Fruit fly (Drosophila melanogaster) whole organism, embryonic: Measurements from ENCODE around the gene CG31343.
A peak's percentile ranks its signal among the peaks of the same experiment; 100 is the strongest.

ENCODE experiments used
- ATbp ChIP-seq: fragments of 200-800 bp; sonication (Bioruptor generic); optimal IDR thresholded peaks from 2 replicates; lab custom pipeline; 2017; ENCODE audit warnings: missing biosample characterization, mild to moderate bottlenecking, missing genetic modification characterization, missing genetic modification reagents
- Asciz ChIP-seq: fragments of 200-800 bp; sonication (Bioruptor generic); optimal IDR thresholded peaks from 2 replicates; lab custom pipeline; 2017; ENCODE audit warnings: missing biosample characterization, mild to moderate bottlenecking, missing genetic modification characterization, missing genetic modification reagents
- CG10209 ChIP-seq: fragments of 200-800 bp; sonication (Bioruptor generic); optimal IDR thresholded peaks from 3 replicates; lab custom pipeline; 2017; ENCODE audit warnings: missing biosample characterization, mild to moderate bottlenecking, missing genetic modification characterization, missing genetic modification reagents
- CG11093 ChIP-seq: fragments of 200-800 bp; sonication (Bioruptor generic); IDR thresholded peaks from 3 replicates; pipeline ENCODE4 v1.3.6; 2022; ENCODE audit warnings: missing biosample characterization, missing genetic modification characterization
- CG11247 ChIP-seq: fragments of 200-800 bp; sonication (Bioruptor generic); IDR thresholded peaks from 2 replicates; pipeline ENCODE4 v1.3.6; 2022; ENCODE audit warnings: missing biosample characterization, missing genetic modification characterization
- CG12659 ChIP-seq: fragments of 200-800 bp; sonication (Bioruptor generic); optimal IDR thresholded peaks from 3 replicates; lab custom pipeline; 2017; ENCODE audit warnings: mild to moderate bottlenecking, missing biosample characterization, missing genetic modification reagents, missing genetic modification characterization
- CG13287 ChIP-seq: fragments of 200-800 bp; sonication (Bioruptor generic); IDR thresholded peaks from 2 replicates; pipeline ENCODE4 v1.3.6; 2022; ENCODE audit warnings: missing biosample characterization, missing genetic modification characterization; ENCODE audit not compliant: partially characterized antibody
- CG1602 ChIP-seq: fragments of 200-800 bp; sonication (Bioruptor generic); optimal IDR thresholded peaks from 3 replicates; lab custom pipeline; 2016; ENCODE audit warnings: missing biosample characterization, missing genetic modification characterization
- CG1603 ChIP-seq: fragments of 200-800 bp; sonication (Bioruptor generic); optimal IDR thresholded peaks from 2 replicates; lab custom pipeline; 2019; ENCODE audit warnings: missing biosample characterization, mild to moderate bottlenecking, missing genetic modification characterization, moderate library complexity
- CG1647 ChIP-seq: fragments of 200-800 bp; sonication (Bioruptor generic); optimal IDR thresholded peaks from 3 replicates; lab custom pipeline; 2016; ENCODE audit warnings: missing biosample characterization, missing genetic modification characterization
- CG16779 ChIP-seq: fragments of 200-800 bp; sonication (Bioruptor generic); IDR thresholded peaks from 2 replicates; pipeline ENCODE4 v1.3.6; 2022; ENCODE audit warnings: missing biosample characterization, missing genetic modification characterization
- CG2116 ChIP-seq: fragments of 200-800 bp; sonication (Bioruptor generic); optimal IDR thresholded peaks from 3 replicates; lab custom pipeline; 2018; ENCODE audit warnings: missing biosample characterization, mild to moderate bottlenecking, missing genetic modification characterization
- CG34224 ChIP-seq: fragments of 200-800 bp; sonication (Bioruptor generic); IDR thresholded peaks from 3 replicates; pipeline ENCODE4 v1.3.6; 2022; ENCODE audit warnings: missing biosample characterization, missing genetic modification characterization; ENCODE audit not compliant: partially characterized antibody
- CG3995 ChIP-seq: fragments of 200-800 bp; sonication (Bioruptor generic); optimal IDR thresholded peaks from 3 replicates; lab custom pipeline; 2016; ENCODE audit warnings: missing biosample characterization, missing genetic modification characterization
- CG5180 ChIP-seq: fragments of 200-800 bp; sonication (Bioruptor generic); optimal IDR thresholded peaks from 3 replicates; lab custom pipeline; 2017; ENCODE audit warnings: missing biosample characterization, missing genetic modification characterization, mild to moderate bottlenecking, moderate library complexity, missing genetic modification reagents
- CG5245 ChIP-seq: fragments of 200-800 bp; sonication (Bioruptor generic); optimal IDR thresholded peaks from 3 replicates; lab custom pipeline; 2016; ENCODE audit warnings: missing biosample characterization, missing genetic modification characterization
- CG6683 ChIP-seq: fragments of 200-800 bp; sonication (Bioruptor generic); optimal IDR thresholded peaks from 2 replicates; lab custom pipeline; 2017; ENCODE audit warnings: missing biosample characterization, mild to moderate bottlenecking, missing genetic modification characterization, missing genetic modification reagents
- CG9932 ChIP-seq: fragments of 200-800 bp; sonication (Bioruptor generic); IDR thresholded peaks from 2 replicates; pipeline ENCODE4 v1.3.6; 2022; ENCODE audit warnings: missing biosample characterization, missing genetic modification characterization
- CTCF ChIP-seq: fragments of 200-800 bp; sonication (Bioruptor generic); optimal IDR thresholded peaks from 2 replicates; lab custom pipeline; 2017; ENCODE audit warnings: missing biosample characterization, mild to moderate bottlenecking, missing genetic modification characterization, moderate library complexity
- CoRest ChIP-seq: fragments of 200-800 bp; sonication (Bioruptor generic); optimal IDR thresholded peaks from 3 replicates; lab custom pipeline; 2018; ENCODE audit warnings: missing biosample characterization, mild to moderate bottlenecking, missing genetic modification characterization, moderate library complexity
- D19A ChIP-seq: fragments of 200-800 bp; optimal IDR thresholded peaks from 3 replicates; lab custom pipeline; 2019; ENCODE audit warnings: missing biosample characterization, mild to moderate bottlenecking, missing genetic modification characterization, moderate library complexity
- Gsc ChIP-seq: fragments of 200-800 bp; sonication (Bioruptor generic); IDR thresholded peaks from 2 replicates; pipeline ENCODE4 v1.3.6; 2022; ENCODE audit warnings: missing biosample characterization, missing genetic modification characterization
- H2.0 ChIP-seq: fragments of 200-800 bp; sonication (Bioruptor generic); IDR thresholded peaks from 2 replicates; pipeline ENCODE4 v1.3.6; 2022; ENCODE audit warnings: missing biosample characterization, missing genetic modification characterization
- HLH4C ChIP-seq: fragments of 200-800 bp; sonication (Bioruptor generic); IDR thresholded peaks from 3 replicates; pipeline ENCODE4 v1.3.6; 2022; ENCODE audit warnings: missing biosample characterization, missing genetic modification characterization; ENCODE audit not compliant: partially characterized antibody
- Lim3 ChIP-seq: fragments of 200-800 bp; sonication (Bioruptor generic); IDR thresholded peaks from 2 replicates; pipeline ENCODE4 v1.3.6; 2022; ENCODE audit warnings: missing biosample characterization, missing genetic modification characterization
- Myb ChIP-seq: fragments of 200-800 bp; sonication (Bioruptor generic); optimal IDR thresholded peaks from 2 replicates; lab custom pipeline; 2016; ENCODE audit warnings: missing biosample characterization, missing genetic modification characterization
- Nf-YA ChIP-seq: fragments of 200-800 bp; sonication (Bioruptor generic); IDR thresholded peaks from 2 replicates; pipeline ENCODE4 v1.3.6; 2022; ENCODE audit warnings: missing biosample characterization, missing genetic modification characterization
- Oli ChIP-seq: fragments of 200-800 bp; sonication (Bioruptor generic); optimal IDR thresholded peaks from 2 replicates; lab custom pipeline; 2018; ENCODE audit warnings: missing biosample characterization, mild to moderate bottlenecking, missing genetic modification characterization, moderate library complexity
- Ravus ChIP-seq: fragments of 200-800 bp; sonication (Bioruptor generic); IDR thresholded peaks from 2 replicates; pipeline ENCODE4 v1.3.6; 2022; ENCODE audit warnings: missing biosample characterization, missing genetic modification characterization
- Rx ChIP-seq: fragments of 200-800 bp; sonication (Bioruptor generic); IDR thresholded peaks from 2 replicates; pipeline ENCODE4 v1.3.6; 2022; ENCODE audit warnings: missing biosample characterization, missing genetic modification characterization
- Usf ChIP-seq: fragments of 200-800 bp; sonication (Bioruptor generic); optimal IDR thresholded peaks from 2 replicates; lab custom pipeline; 2017; ENCODE audit warnings: missing genotype, missing biosample characterization, missing genetic modification characterization
- al ChIP-seq: fragments of 200-800 bp; sonication (Bioruptor generic); IDR thresholded peaks from 2 replicates; pipeline ENCODE4 v1.3.6; 2022; ENCODE audit warnings: missing biosample characterization, missing genetic modification characterization
- az2 ChIP-seq: fragments of 200-800 bp; sonication (Bioruptor generic); optimal IDR thresholded peaks from 3 replicates; lab custom pipeline; 2016; ENCODE audit warnings: missing biosample characterization, missing genetic modification characterization
- bbx ChIP-seq: fragments of 200-800 bp; sonication (Bioruptor generic); IDR thresholded peaks from 2 replicates; pipeline ENCODE4 v1.3.6; 2022; ENCODE audit warnings: missing biosample characterization, missing genetic modification characterization; ENCODE audit not compliant: partially characterized antibody
- corto ChIP-seq: fragments of 200-800 bp; sonication (Bioruptor generic); optimal IDR thresholded peaks from 2 replicates; lab custom pipeline; 2016; ENCODE audit warnings: missing biosample characterization, mild to moderate bottlenecking, missing genetic modification characterization, moderate library complexity
- dan ChIP-seq: fragments of 200-800 bp; sonication (Bioruptor generic); IDR thresholded peaks from 2 replicates; pipeline ENCODE4 v1.3.6; 2022; ENCODE audit warnings: missing biosample characterization, missing genetic modification characterization
- dmrt99B ChIP-seq: fragments of 200-800 bp; sonication (Bioruptor generic); optimal IDR thresholded peaks from 2 replicates; lab custom pipeline; 2018; ENCODE audit warnings: missing biosample characterization, mild to moderate bottlenecking, missing genetic modification characterization, moderate library complexity
- fd64A ChIP-seq: fragments of 200-800 bp; sonication (Bioruptor generic); optimal IDR thresholded peaks from 3 replicates; lab custom pipeline; 2018; ENCODE audit warnings: missing biosample characterization, mild to moderate bottlenecking, missing genetic modification characterization
- fd96Cb ChIP-seq: fragments of 200-800 bp; sonication (Bioruptor generic); optimal IDR thresholded peaks from 2 replicates; lab custom pipeline; 2018; ENCODE audit warnings: missing biosample characterization, mild to moderate bottlenecking, missing genetic modification characterization, moderate library complexity
- ham ChIP-seq: fragments of 200-800 bp; sonication (Bioruptor generic); IDR thresholded peaks from 2 replicates; pipeline ENCODE4 v1.3.6; 2022; ENCODE audit warnings: missing biosample characterization, missing genetic modification characterization
- hth ChIP-seq: fragments of >200 bp; optimal IDR thresholded peaks from 2 replicates; lab custom pipeline; 2017; ENCODE audit warnings: inconsistent platforms
- jumu ChIP-seq: fragments of 200-800 bp; sonication (Bioruptor generic); optimal IDR thresholded peaks from 3 replicates; lab custom pipeline; 2016; ENCODE audit warnings: missing biosample characterization, missing genetic modification characterization
- pan ChIP-seq, 4 experiments: fragments of >200 bp in 3 of 4; fragments of 200-800 bp in 1 of 4; sonication (Bioruptor generic) in 1 of 4; optimal IDR thresholded peaks in 3 of 4; IDR thresholded peaks in 1 of 4; 2 replicates each; pipeline versions ENCODE4 v1.3.6 to Lab custom; 2017 to 2022; ENCODE audit warnings: missing biosample characterization in 2 of 4, missing genetic modification characterization in 2 of 4, mixed read lengths in 1 of 4
- pho ChIP-seq: fragments of 200-800 bp; sonication (Bioruptor generic); optimal IDR thresholded peaks from 2 replicates; lab custom pipeline; 2016; ENCODE audit warnings: missing biosample characterization, missing genetic modification characterization
- pita ChIP-seq: fragments of 200-800 bp; sonication (Bioruptor generic); optimal IDR thresholded peaks from 2 replicates; lab custom pipeline; 2017; ENCODE audit warnings: missing biosample characterization, mild to moderate bottlenecking, missing genetic modification characterization
- pzg ChIP-seq: fragments of 200-800 bp; sonication (Bioruptor generic); optimal IDR thresholded peaks from 3 replicates; lab custom pipeline; 2018; ENCODE audit warnings: missing biosample characterization, mild to moderate bottlenecking, missing genetic modification characterization, moderate library complexity
- sqz ChIP-seq: fragments of 200-800 bp; sonication (Bioruptor generic); optimal IDR thresholded peaks from 3 replicates; lab custom pipeline; 2018; ENCODE audit warnings: missing biosample characterization, mild to moderate bottlenecking, missing genetic modification characterization
- sug ChIP-seq: fragments of 200-800 bp; optimal IDR thresholded peaks from 2 replicates; lab custom pipeline; 2019; ENCODE audit warnings: missing biosample characterization, mild to moderate bottlenecking, missing genetic modification characterization, moderate library complexity
- tup ChIP-seq: fragments of 200-800 bp; sonication (Bioruptor generic); optimal IDR thresholded peaks from 2 replicates; lab custom pipeline; 2016; ENCODE audit warnings: missing biosample characterization, mild to moderate bottlenecking, missing genetic modification characterization, moderate library complexity
- z ChIP-seq: fragments of 200-800 bp; sonication (Bioruptor generic); IDR thresholded peaks from 3 replicates; pipeline ENCODE4 v1.3.6; 2022; ENCODE audit warnings: missing biosample characterization, missing genetic modification characterization

The CG31343 gene

DNA sequence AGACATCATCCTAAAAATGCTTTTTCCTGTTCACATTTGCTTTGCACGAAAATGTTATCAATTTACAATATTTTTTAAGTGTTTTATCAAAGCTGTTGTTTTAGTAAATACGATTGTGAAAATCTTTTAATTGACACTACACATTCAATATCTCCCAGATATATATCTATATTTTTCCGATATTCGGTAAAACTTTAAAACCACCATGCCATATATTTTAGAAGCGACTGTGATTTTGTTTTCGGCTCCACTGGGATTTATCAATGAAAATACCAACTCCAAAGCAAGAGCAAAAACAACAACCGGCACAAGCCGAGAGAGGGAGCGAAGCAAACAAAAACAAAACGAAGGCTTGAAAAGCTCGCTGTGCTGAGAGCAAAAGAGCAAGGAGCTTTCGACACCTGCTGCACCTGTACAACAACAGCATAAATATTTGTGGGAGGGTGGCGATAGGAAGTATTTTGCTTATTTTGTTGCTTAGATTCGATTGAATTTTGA, 25.1 kb upstream of the CG31343 start (continued):
- TF ChIP-seq ham (GFP tag; lab: Robert Waterston, UW), result no peak
- no peak for TF ChIP-seq CG6683 (GFP tag; lab: Kevin White, UChicago)
- TF ChIP-seq CG11093 (GFP tag; lab: Robert Waterston, UW), result 0 out of 3 replicates have a peak, but pooled peaks have one; percentile 7
- no peak for TF ChIP-seq HLH4C (GFP tag; lab: Robert Waterston, UW)
- peak; percentile 44 for TF ChIP-seq ATbp (GFP tag; lab: Kevin White, UChicago)
- no peak for TF ChIP-seq jumu
- no peak for TF ChIP-seq dan (GFP tag; lab: Robert Waterston, UW)
- peak; percentile 58 for TF ChIP-seq CoRest (tag; lab: Kevin White, UChicago)
- TF ChIP-seq fd96Cb, result peak; percentile 10
- no peak for TF ChIP-seq CG3995
- TF ChIP-seq D19A (tag; lab: Kevin White, UChicago), result peak; percentile 38
- TF ChIP-seq Asciz (GFP tag; lab: Kevin White, UChicago), result peak; percentile 46
- TF ChIP-seq Gsc (GFP tag; lab: Robert Waterston, UW), result no peak
- TF ChIP-seq Usf (GFP tag; lab: Kevin White, UChicago), result no peak
- TF ChIP-seq CG16779 (GFP tag; lab: Robert Waterston, UW), result 0 out of 2 replicates have a peak, but pooled peaks have one; percentile 24
- TF ChIP-seq Ravus (GFP tag; lab: Robert Waterston, UW), result no peak
- TF ChIP-seq pita (GFP tag; lab: Kevin White, UChicago), result no peak
- TF ChIP-seq Oli, result peak; percentile 55
- TF ChIP-seq fd64A (GFP tag; lab: Kevin White, UChicago), result no peak
- TF ChIP-seq CG1602 (GFP tag; lab: Kevin White, UChicago), result peak; percentile 4
- TF ChIP-seq CG9932, result peak; percentile 56; the same call in 1 of the 2 replicates
- 0 out of 2 replicates have a peak, but pooled peaks have one; percentile 34 for TF ChIP-seq H2.0 (GFP tag; lab: Robert Waterston, UW)
- TF ChIP-seq CG1647 (GFP tag; lab: Kevin White, UChicago), result no peak
- peak; percentile 43 for TF ChIP-seq pho (GFP tag; lab: Kevin White, UChicago)
- no peak for TF ChIP-seq hth (lab: Kevin White, UChicago)
- peak; percentile 32 for TF ChIP-seq CG2116 (GFP tag; lab: Kevin White, UChicago)
- TF ChIP-seq Lim3, result no peak
- TF ChIP-seq pan (optimal IDR thresholded peaks at IDR 0.05; lab: Kevin White, UChicago), result no peak
- TF ChIP-seq pan (GFP tag; optimal IDR thresholded peaks at IDR 0.05 in 1 of 2, IDR thresholded peaks at IDR 0.05 in 1 of 2), result peak in 1 of 2 experiments; percentile 41
- TF ChIP-seq CG13287 (GFP tag; lab: Robert Waterston, UW), result no peak
- TF ChIP-seq CG11247, result no peak
- no peak for TF ChIP-seq sqz (GFP tag; lab: Kevin White, UChicago)
- peak; percentile 42 for TF ChIP-seq CG10209 (GFP tag; lab: Kevin White, UChicago)
- TF ChIP-seq corto (GFP tag; lab: Kevin White, UChicago), result no peak
- no peak for TF ChIP-seq CTCF (GFP tag; lab: Kevin White, UChicago)
- peak; percentile 10 for TF ChIP-seq az2 (GFP tag; lab: Kevin White, UChicago)
- TF ChIP-seq CG1603, result peak; percentile 8
- TF ChIP-seq CG12659 (GFP tag; lab: Kevin White, UChicago), result peak; percentile 12
- TF ChIP-seq CG34224 (GFP tag; lab: Robert Waterston, UW), result no peak
- peak; percentile 46; the same call in 1 of the 2 replicates for TF ChIP-seq al (GFP tag; lab: Robert Waterston, UW)
- TF ChIP-seq Myb (GFP tag; lab: Kevin White, UChicago), result no peak
- no peak for TF ChIP-seq bbx (GFP tag; lab: Robert Waterston, UW)
- no peak for TF ChIP-seq Rx (GFP tag; lab: Robert Waterston, UW)
- TF ChIP-seq tup (GFP tag; lab: Kevin White, UChicago), result no peak
- TF ChIP-seq sug (tag; lab: Kevin White, UChicago), result no peak
- no peak for TF ChIP-seq CG5245 (GFP tag; lab: Kevin White, UChicago)
- no peak for TF ChIP-seq CG5180 (GFP tag; lab: Kevin White, UChicago)
- no peak for TF ChIP-seq pzg (GFP tag; lab: Kevin White, UChicago)
- TF ChIP-seq dmrt99B (tag; lab: Kevin White, UChicago), result peak; percentile 59
- no peak for TF ChIP-seq z (GFP tag; lab: Robert Waterston, UW)
- TF ChIP-seq Nf-YA (GFP tag; lab: Robert Waterston, UW), result no peak
